Fruit fly (Drosophila melanogaster) whole organism, embryonic: ENCODE results near the gene Adgf-D.

Experiments
- B-H2 ChIP-seq: fragments of 200-800 bp; sonication (Bioruptor generic); optimal IDR thresholded peaks from 2 replicates; lab custom pipeline; 2018; ENCODE audit warnings: missing biosample characterization, mild to moderate bottlenecking, missing genetic modification characterization
- Bgb ChIP-seq: fragments of 200-800 bp; sonication (Bioruptor generic); IDR thresholded peaks from 2 replicates; pipeline ENCODE4 v1.3.6; 2022; ENCODE audit warnings: missing biosample characterization, missing genetic modification characterization; ENCODE audit not compliant: partially characterized antibody
- Blimp-1 ChIP-seq: fragments of 200-800 bp; sonication (Bioruptor generic); optimal IDR thresholded peaks from 3 replicates; lab custom pipeline; 2018; ENCODE audit warnings: missing biosample characterization, missing genetic modification characterization, mild to moderate bottlenecking, moderate library complexity, missing genetic modification reagents
- C15 ChIP-seq: fragments of 200-800 bp; sonication (Bioruptor generic); IDR thresholded peaks from 3 replicates; pipeline ENCODE4 v1.3.6; 2022; ENCODE audit warnings: missing biosample characterization, missing genetic modification characterization
- CG10147 ChIP-seq: fragments of 200-800 bp; sonication (Bioruptor generic); optimal IDR thresholded peaks from 2 replicates; lab custom pipeline; 2019; ENCODE audit warnings: missing biosample characterization, mild to moderate bottlenecking, missing genetic modification characterization, moderate library complexity
- CG10267 ChIP-seq: fragments of 200-800 bp; sonication (Bioruptor generic); optimal IDR thresholded peaks from 2 replicates; lab custom pipeline; 2018; ENCODE audit warnings: missing biosample characterization, mild to moderate bottlenecking, missing genetic modification characterization, moderate library complexity
- CG10543 ChIP-seq: fragments of 200-800 bp; sonication (Bioruptor generic); optimal IDR thresholded peaks from 3 replicates; lab custom pipeline; 2017; ENCODE audit warnings: missing biosample characterization, mild to moderate bottlenecking, missing genetic modification characterization, moderate library complexity
- CG11093 ChIP-seq: fragments of 200-800 bp; sonication (Bioruptor generic); IDR thresholded peaks from 3 replicates; pipeline ENCODE4 v1.3.6; 2022; ENCODE audit warnings: missing biosample characterization, missing genetic modification characterization
- CG11696 ChIP-seq: fragments of 200-800 bp; sonication (Bioruptor generic); IDR thresholded peaks from 2 replicates; pipeline ENCODE4 v1.3.6; 2022; ENCODE audit warnings: missing biosample characterization, missing genetic modification characterization
- CG12391 ChIP-seq: fragments of 200-800 bp; sonication (Bioruptor generic); optimal IDR thresholded peaks from 3 replicates; lab custom pipeline; 2018; ENCODE audit warnings: missing biosample characterization, mild to moderate bottlenecking, missing genetic modification characterization, moderate library complexity
- CG12769 ChIP-seq: fragments of 200-800 bp; sonication (Bioruptor generic); optimal IDR thresholded peaks from 2 replicates; lab custom pipeline; 2019; ENCODE audit warnings: missing biosample characterization, mild to moderate bottlenecking, missing genetic modification characterization, moderate library complexity
- CG15479 ChIP-seq: fragments of 200-800 bp; sonication (Bioruptor generic); optimal IDR thresholded peaks from 3 replicates; lab custom pipeline; 2019; ENCODE audit warnings: missing biosample characterization, mild to moderate bottlenecking, missing genetic modification characterization, moderate library complexity
- CG15696 ChIP-seq: fragments of 200-800 bp; sonication (Bioruptor generic); optimal IDR thresholded peaks from 2 replicates; lab custom pipeline; 2019; ENCODE audit warnings: missing biosample characterization, mild to moderate bottlenecking, missing genetic modification characterization, moderate library complexity
- CG1647 ChIP-seq: fragments of 200-800 bp; sonication (Bioruptor generic); optimal IDR thresholded peaks from 3 replicates; lab custom pipeline; 2016; ENCODE audit warnings: missing biosample characterization, missing genetic modification characterization
- CG17328 ChIP-seq: fragments of 200-800 bp; sonication (Bioruptor generic); IDR thresholded peaks from 2 replicates; pipeline ENCODE4 v1.3.6; 2022; ENCODE audit warnings: missing biosample characterization, missing genetic modification characterization
- CG17385 ChIP-seq: fragments of 200-800 bp; sonication (Bioruptor generic); optimal IDR thresholded peaks from 3 replicates; lab custom pipeline; 2018; ENCODE audit warnings: missing biosample characterization, mild to moderate bottlenecking, missing genetic modification characterization
- CG18764 ChIP-seq: fragments of 200-800 bp; sonication (Bioruptor generic); optimal IDR thresholded peaks from 3 replicates; lab custom pipeline; 2016; ENCODE audit warnings: missing biosample characterization, missing genetic modification characterization
- CG2875 ChIP-seq: fragments of 200-800 bp; sonication (Bioruptor generic); optimal IDR thresholded peaks from 2 replicates; lab custom pipeline; 2017; ENCODE audit warnings: missing biosample characterization, mild to moderate bottlenecking, missing genetic modification characterization, missing genetic modification reagents
- CG30403 ChIP-seq: fragments of 200-800 bp; sonication (Bioruptor generic); optimal IDR thresholded peaks from 3 replicates; lab custom pipeline; 2016; ENCODE audit warnings: missing biosample characterization, missing genetic modification characterization
- CG31365 ChIP-seq: fragments of 200-800 bp; sonication (Bioruptor generic); optimal IDR thresholded peaks from 2 replicates; lab custom pipeline; 2018; ENCODE audit warnings: missing biosample characterization, mild to moderate bottlenecking, missing genetic modification characterization
- CG3838 ChIP-seq: fragments of 200-800 bp; sonication (Bioruptor generic); optimal IDR thresholded peaks from 3 replicates; lab custom pipeline; 2016; ENCODE audit warnings: missing biosample characterization, missing genetic modification characterization
- CG4282 ChIP-seq: fragments of 200-800 bp; sonication (Bioruptor generic); optimal IDR thresholded peaks from 2 replicates; lab custom pipeline; 2016; ENCODE audit warnings: missing biosample characterization, missing genetic modification characterization
- CG6175 ChIP-seq: fragments of 200-800 bp; sonication (Bioruptor generic); IDR thresholded peaks from 3 replicates; pipeline ENCODE4 v1.3.6; 2022; ENCODE audit warnings: missing biosample characterization, missing genetic modification characterization
- CG9797 ChIP-seq: fragments of 200-800 bp; sonication (Bioruptor generic); optimal IDR thresholded peaks from 3 replicates; lab custom pipeline; 2018; ENCODE audit warnings: missing biosample characterization, mild to moderate bottlenecking, missing genetic modification characterization
- Dip2 ChIP-seq: fragments of 200-800 bp; sonication (Bioruptor generic); IDR thresholded peaks from 2 replicates; pipeline ENCODE4 v1.3.6; 2022; ENCODE audit warnings: missing biosample characterization, missing genetic modification characterization
- Dll ChIP-seq: fragments of 200-800 bp; sonication (Bioruptor generic); IDR thresholded peaks from 4 replicates; pipeline ENCODE4 v1.3.6; 2022; ENCODE audit warnings: missing biosample characterization, missing genetic modification characterization; ENCODE audit not compliant: partially characterized antibody
- Drgx ChIP-seq: fragments of 200-800 bp; sonication (Bioruptor generic); IDR thresholded peaks from 2 replicates; pipeline ENCODE4 v1.3.6; 2022; ENCODE audit warnings: missing biosample characterization, missing genetic modification characterization
- Elba2 ChIP-seq: fragments of 200-800 bp; sonication (Bioruptor generic); optimal IDR thresholded peaks from 3 replicates; lab custom pipeline; 2016; ENCODE audit warnings: missing biosample characterization, missing genetic modification characterization
- NK7.1 ChIP-seq: fragments of 200-800 bp; sonication (Bioruptor generic); optimal IDR thresholded peaks from 3 replicates; lab custom pipeline; 2016; ENCODE audit warnings: missing biosample characterization, missing genetic modification characterization
- TFAM ChIP-seq: fragments of 200-800 bp; sonication (Bioruptor generic); optimal IDR thresholded peaks from 2 replicates; lab custom pipeline; 2017; ENCODE audit warnings: missing biosample characterization, missing genetic modification characterization, inconsistent platforms
- ash1 ChIP-seq: fragments of 200-800 bp; sonication (Bioruptor generic); optimal IDR thresholded peaks from 2 replicates; lab custom pipeline; 2018; ENCODE audit warnings: missing biosample characterization, mild to moderate bottlenecking, missing genetic modification characterization
- cato ChIP-seq: fragments of 200-800 bp; sonication (Bioruptor generic); optimal IDR thresholded peaks from 2 replicates; lab custom pipeline; 2016; ENCODE audit warnings: missing biosample characterization, missing genetic modification characterization, borderline replicate concordance
- chm ChIP-seq: fragments of 200-800 bp; sonication (Bioruptor generic); IDR thresholded peaks from 2 replicates; pipeline ENCODE4 v1.3.6; 2022; ENCODE audit warnings: missing biosample characterization, missing genetic modification characterization
- exex ChIP-seq: fragments of 200-800 bp; sonication (Bioruptor generic); optimal IDR thresholded peaks from 4 replicates; lab custom pipeline; 2018; ENCODE audit warnings: missing biosample characterization, mild to moderate bottlenecking, missing genetic modification characterization, moderate library complexity
- gsb-n ChIP-seq: fragments of 200-800 bp; sonication (Bioruptor generic); optimal IDR thresholded peaks from 3 replicates; lab custom pipeline; 2018; ENCODE audit warnings: missing biosample characterization, mild to moderate bottlenecking, missing genetic modification characterization
- hbn ChIP-seq: fragments of 200-800 bp; sonication (Bioruptor generic); IDR thresholded peaks from 2 replicates; pipeline ENCODE4 v1.3.6; 2022; ENCODE audit warnings: missing biosample characterization, missing genetic modification characterization; ENCODE audit not compliant: partially characterized antibody
- insv ChIP-seq, 2 experiments: fragments of 200-800 bp; sonication (Bioruptor generic); optimal IDR thresholded peaks; 3 replicates each; lab custom pipeline; 2016 to 2018; ENCODE audit warnings: missing biosample characterization in 2 of 2, missing genetic modification characterization in 2 of 2
- ken ChIP-seq: fragments of 200-800 bp; sonication (Bioruptor generic); IDR thresholded peaks from 3 replicates; pipeline ENCODE4 v1.3.6; 2022; ENCODE audit warnings: missing biosample characterization, missing genetic modification characterization
- luna ChIP-seq: fragments of 200-800 bp; sonication (Bioruptor generic); optimal IDR thresholded peaks from 2 replicates; lab custom pipeline; 2016; ENCODE audit warnings: missing biosample characterization, missing genetic modification characterization
- pho ChIP-seq: fragments of 200-800 bp; sonication (Bioruptor generic); optimal IDR thresholded peaks from 2 replicates; lab custom pipeline; 2016; ENCODE audit warnings: missing biosample characterization, missing genetic modification characterization
- pros ChIP-seq: fragments of 200-800 bp; sonication (Bioruptor generic); optimal IDR thresholded peaks from 3 replicates; lab custom pipeline; 2019; ENCODE audit warnings: missing biosample characterization, mild to moderate bottlenecking, missing genetic modification characterization, moderate library complexity
- slp2 ChIP-seq: fragments of 200-800 bp; sonication (Bioruptor generic); optimal IDR thresholded peaks from 2 replicates; lab custom pipeline; 2016; ENCODE audit warnings: missing biosample characterization, missing genetic modification characterization
- so ChIP-seq: fragments of 200-800 bp; sonication (Bioruptor generic); IDR thresholded peaks from 3 replicates; pipeline ENCODE4 v1.3.6; 2022; ENCODE audit warnings: missing biosample characterization, missing genetic modification characterization
- ssp ChIP-seq: fragments of 200-800 bp; sonication (Bioruptor generic); IDR thresholded peaks from 2 replicates; pipeline ENCODE4 v1.3.6; 2022; ENCODE audit warnings: missing biosample characterization, missing genetic modification characterization
- stc ChIP-seq: fragments of 200-800 bp; sonication (Bioruptor generic); IDR thresholded peaks from 2 replicates; pipeline ENCODE4 v1.3.6; 2022; ENCODE audit warnings: missing biosample characterization, missing genetic modification characterization
- sug ChIP-seq: fragments of 200-800 bp; optimal IDR thresholded peaks from 2 replicates; lab custom pipeline; 2019; ENCODE audit warnings: missing biosample characterization, mild to moderate bottlenecking, missing genetic modification characterization, moderate library complexity

Gene Adgf-D

DNA sequence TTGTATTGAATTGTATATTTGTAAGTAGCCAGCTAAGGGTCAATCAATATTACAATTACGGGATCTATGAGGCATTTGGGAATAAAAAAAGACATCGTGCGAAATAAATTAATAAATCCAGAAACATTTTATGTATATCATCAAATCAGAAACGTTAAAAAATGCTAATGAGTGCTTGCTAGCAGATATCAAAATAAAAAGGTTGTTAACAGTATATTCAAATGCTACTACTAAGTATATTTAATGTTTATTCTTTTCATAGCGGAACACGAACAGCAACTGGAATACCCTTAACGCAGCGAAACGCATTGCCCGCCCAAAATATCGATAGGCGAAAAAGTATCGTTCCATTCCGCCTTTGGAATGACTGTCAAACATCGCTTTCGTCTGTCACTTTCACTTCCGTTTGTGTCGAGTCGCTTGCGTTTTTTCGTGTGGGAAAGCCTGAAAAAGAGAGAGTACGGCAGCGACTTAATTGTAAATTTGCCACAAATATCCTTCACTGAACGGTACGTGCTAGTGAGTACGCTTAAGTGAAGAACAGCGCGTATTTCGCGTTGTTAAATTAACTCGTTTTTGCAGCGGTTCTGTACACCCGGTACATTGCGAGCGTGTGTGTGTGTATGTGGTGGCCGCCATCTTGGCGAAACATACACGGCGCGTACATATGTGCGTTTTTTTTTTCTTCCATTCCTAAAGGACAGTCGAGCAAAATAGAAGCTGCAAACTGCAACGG, 44.1 kb downstream of the Adgf-D start, which contains the start of gene B52 (continued):
- TF ChIP-seq slp2 (peak; percentile 38), CG17385 (GFP tag; lab: Kevin White, UChicago) (peak; percentile 79), pho (GFP tag; lab: Kevin White, UChicago) (peak; percentile 54), CG11093 (peak; percentile 47; the same call in 2 of the 3 replicates), CG15479 (GFP tag; lab: Kevin White, UChicago) (peak; percentile 18), sug (no peak), CG3838 (GFP tag; lab: Kevin White, UChicago) (no peak), chm (peak; percentile 80; the same call in 1 of the 2 replicates), CG17328 (peak; percentile 55), ssp (GFP tag; lab: Robert Waterston, UW) (peak; percentile 76), CG6175 (GFP tag; lab: Robert Waterston, UW) (0 out of 3 replicates have a peak, but pooled peaks have one; percentile 37), Dll (GFP tag; lab: Robert Waterston, UW) (0 out of 4 replicates have a peak, but pooled peaks have one; percentile 47), so (peak; percentile 71; the same call in 1 of the 3 replicates), CG30403 (GFP tag; lab: Kevin White, UChicago) (no peak), CG15696 (tag; lab: Kevin White, UChicago) (peak; percentile 10), CG18764 (GFP tag; lab: Kevin White, UChicago) (peak; percentile 55), CG4282 (GFP tag; lab: Kevin White, UChicago) (peak; percentile 21), TFAM (GFP tag; lab: Kevin White, UChicago) (no peak), stc (GFP tag; lab: Robert Waterston, UW) (peak; percentile 61; the same call in 1 of the 2 replicates), pros (no peak), Dip2 (no peak), CG12391 (peak; percentile 57), CG10147 (GFP tag; lab: Kevin White, UChicago) (peak; percentile 42), ash1 (GFP tag; lab: Kevin White, UChicago) (peak; percentile 25), B-H2 (GFP tag; lab: Kevin White, UChicago) (peak; percentile 61), C15 (GFP tag; lab: Robert Waterston, UW) (0 out of 3 replicates have a peak, but pooled peaks have one; percentile 49), CG2875 (peak; percentile 53), CG31365 (tag; lab: Kevin White, UChicago) (peak; percentile 64), Blimp-1 (GFP tag; lab: Kevin White, UChicago) (peak; percentile 93), ken (GFP tag; lab: Robert Waterston, UW) (peak; percentile 59; the same call in 2 of the 3 replicates), CG9797 (GFP tag; lab: Kevin White, UChicago) (peak; percentile 31), CG10543 (GFP tag; lab: Kevin White, UChicago) (peak; percentile 68), insv (GFP tag; optimal IDR thresholded peaks at IDR 0.05; lab: Kevin White, UChicago) (peak in 1 of 2 experiments; percentile 38), CG12769 (tag; lab: Kevin White, UChicago) (peak; percentile 73), exex (tag; lab: Kevin White, UChicago) (no peak), gsb-n (tag; lab: Kevin White, UChicago) (peak; percentile 61), CG10267 (peak; percentile 37), NK7.1 (GFP tag; lab: Kevin White, UChicago) (no peak), CG11696 (no peak), luna (GFP tag; lab: Kevin White, UChicago) (peak; percentile 53), Elba2 (GFP tag; lab: Kevin White, UChicago) (no peak), hbn (GFP tag; lab: Robert Waterston, UW) (no peak), Drgx (GFP tag; lab: Robert Waterston, UW) (peak; percentile 50), CG1647 (GFP tag; lab: Kevin White, UChicago) (no peak), cato (GFP tag; lab: Kevin White, UChicago) (no peak), Bgb (GFP tag; lab: Robert Waterston, UW) (peak; percentile 55; the same call in 1 of the 2 replicates)
